Worm (Caenorhabditis elegans): ENCODE measurements around the gene T04H1.13.

DNA sequence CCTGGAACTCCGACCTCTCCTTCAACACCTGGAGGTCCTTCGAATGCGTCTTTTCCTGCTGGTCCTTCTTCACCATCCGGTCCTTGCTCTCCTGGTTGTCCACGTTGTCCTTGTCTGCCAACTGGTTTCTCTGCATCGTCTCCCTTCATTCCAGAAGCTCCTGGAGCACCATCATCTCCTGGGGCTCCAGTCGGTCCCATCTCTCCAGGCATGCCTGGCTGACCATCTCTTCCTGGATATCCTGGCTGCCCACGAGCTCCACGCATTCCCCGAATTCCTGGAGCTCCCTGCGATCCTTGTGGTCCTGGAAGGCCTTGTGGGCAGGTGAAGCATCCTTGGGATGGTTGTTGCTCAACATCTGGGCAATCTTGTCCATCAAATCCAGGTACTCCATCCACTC lies 47.1 kb downstream of the T04H1.13 start:
- TF ChIP-seq nhr-11 (tag; optimal IDR thresholded peaks at IDR 0.05) (no peak), ama-1 (optimal IDR thresholded peaks at IDR 0.05) (no peak), nhr-12 (tag; optimal IDR thresholded peaks at IDR 0.05) (no peak), aly-2 (tag; optimal IDR thresholded peaks at IDR 0.05) (no peak), mbf-1 (tag; optimal IDR thresholded peaks at IDR 0.05) (no peak)
